Worm (Caenorhabditis elegans) whole organism, mixed stage, embryonic: ENCODE measurements around the gene F40F8.11.

Experiments
- M03D4.4 ChIP-seq: sonication (generic microtip); optimal IDR thresholded peaks from 2 replicates; lab custom pipeline; 2017; ENCODE audit warnings: mild to moderate bottlenecking, missing genetic modification characterization, missing compliant biosample characterization
- ceh-39 ChIP-seq: fragments of 150-350 bp; optimal IDR thresholded peaks from 2 replicates; lab custom pipeline; 2014; ENCODE audit warnings: missing biosample characterization, missing genetic modification characterization
- ceh-43 ChIP-seq: fragments of 200-800 bp; sonication (Bioruptor generic); optimal IDR thresholded peaks from 2 replicates; lab custom pipeline; 2018; ENCODE audit warnings: mild to moderate bottlenecking, missing genetic modification characterization, moderate library complexity, missing compliant biosample characterization
- ceh-83 ChIP-seq: fragments of 200-800 bp; sonication (Bioruptor generic); optimal IDR thresholded peaks from 2 replicates; lab custom pipeline; 2018; ENCODE audit warnings: mild to moderate bottlenecking, missing genetic modification characterization, missing compliant biosample characterization
- ces-1 ChIP-seq: fragments of 150-350 bp; optimal IDR thresholded peaks from 2 replicates; lab custom pipeline; 2014; ENCODE audit warnings: missing biosample characterization, missing genetic modification reagents, missing genetic modification characterization
- cnd-1 ChIP-seq: fragments of 200-800 bp; sonication (Bioruptor generic); optimal IDR thresholded peaks from 2 replicates; lab custom pipeline; 2018; ENCODE audit warnings: mild to moderate bottlenecking, missing genetic modification characterization, missing compliant biosample characterization
- elt-1 ChIP-seq: sonication (generic microtip); optimal IDR thresholded peaks from 2 replicates; lab custom pipeline; 2017; ENCODE audit warnings: missing genetic modification characterization, mild to moderate bottlenecking, missing compliant biosample characterization, antibody characterized with exemption, moderate library complexity, borderline replicate concordance; ENCODE audit not compliant: insufficient read depth
- elt-3 ChIP-seq: fragments of 150-350 bp; optimal IDR thresholded peaks from 2 replicates; lab custom pipeline; 2014; ENCODE audit warnings: missing biosample characterization, missing genetic modification characterization
- flh-1 ChIP-seq: fragments of 200-800 bp; sonication (Bioruptor generic); optimal IDR thresholded peaks from 2 replicates; lab custom pipeline; 2018; ENCODE audit warnings: mild to moderate bottlenecking, missing genetic modification characterization, moderate library complexity, missing compliant biosample characterization
- ham-2 ChIP-seq: fragments of 200-800 bp; sonication (Bioruptor generic); optimal IDR thresholded peaks from 2 replicates; lab custom pipeline; 2018; ENCODE audit warnings: mild to moderate bottlenecking, missing genetic modification characterization, missing compliant biosample characterization
- lin-32 ChIP-seq: fragments of 200-800 bp; sonication (Bioruptor generic); optimal IDR thresholded peaks from 2 replicates; lab custom pipeline; 2018; ENCODE audit warnings: mild to moderate bottlenecking, missing genetic modification characterization, missing compliant biosample characterization
- lsy-2 ChIP-seq: fragments of 150-350 bp; optimal IDR thresholded peaks from 2 replicates; lab custom pipeline; 2014; ENCODE audit warnings: missing biosample characterization, missing genetic modification characterization
- mab-5 ChIP-seq: fragments of 150-350 bp; optimal IDR thresholded peaks from 2 replicates; lab custom pipeline; 2014; ENCODE audit warnings: missing biosample characterization, missing genetic modification characterization
- mep-1 ChIP-seq: fragments of 150-350 bp; optimal IDR thresholded peaks from 2 replicates; lab custom pipeline; 2017; ENCODE audit warnings: missing biosample characterization, missing genetic modification reagents, missing genetic modification characterization, inconsistent platforms
- mls-2 ChIP-seq: sonication (generic microtip); optimal IDR thresholded peaks from 2 replicates; lab custom pipeline; 2016; ENCODE audit warnings: mild to moderate bottlenecking, missing genetic modification characterization, moderate library complexity, missing compliant biosample characterization
- nhr-12 ChIP-seq: fragments of 150-350 bp; optimal IDR thresholded peaks from 2 replicates; lab custom pipeline; 2014; ENCODE audit warnings: missing biosample characterization, missing genetic modification characterization
- nhr-2 ChIP-seq: fragments of 150-350 bp; optimal IDR thresholded peaks from 2 replicates; lab custom pipeline; 2014; ENCODE audit warnings: missing biosample characterization, missing genetic modification characterization
- nhr-28 ChIP-seq: fragments of 150-350 bp; optimal IDR thresholded peaks from 2 replicates; lab custom pipeline; 2014; ENCODE audit warnings: missing biosample characterization, missing genetic modification characterization
- nhr-76 ChIP-seq: sonication (generic microtip); optimal IDR thresholded peaks from 2 replicates; lab custom pipeline; 2017; ENCODE audit warnings: missing biosample characterization, missing genetic modification characterization
- pha-4 ChIP-seq: fragments of 150-350 bp; optimal IDR thresholded peaks from 2 replicates; lab custom pipeline; 2018; ENCODE audit warnings: missing biosample characterization, missing genetic modification reagents, missing genetic modification characterization
- sem-2 ChIP-seq: fragments of 200-800 bp; sonication (Bioruptor generic); optimal IDR thresholded peaks from 2 replicates; lab custom pipeline; 2018; ENCODE audit warnings: mild to moderate bottlenecking, missing genetic modification characterization, missing compliant biosample characterization
- sptf-1 ChIP-seq: sonication (generic microtip); optimal IDR thresholded peaks from 2 replicates; lab custom pipeline; 2017; ENCODE audit warnings: mild to moderate bottlenecking, missing genetic modification characterization, moderate library complexity, missing compliant biosample characterization
- tbx-8 ChIP-seq: fragments of 200-800 bp; sonication (Bioruptor generic); optimal IDR thresholded peaks from 2 replicates; lab custom pipeline; 2018; ENCODE audit warnings: mild to moderate bottlenecking, missing genetic modification characterization, moderate library complexity, missing compliant biosample characterization
- unc-62 ChIP-seq: fragments of 150-350 bp; optimal IDR thresholded peaks from 2 replicates; lab custom pipeline; 2014; ENCODE audit warnings: missing biosample characterization, missing genetic modification reagents, missing genetic modification characterization
- zip-8 ChIP-seq: fragments of 150-350 bp; optimal IDR thresholded peaks from 2 replicates; lab custom pipeline; 2014; ENCODE audit warnings: missing biosample characterization, missing genetic modification characterization

The F40F8.11 gene

ce11 chrII:11092413-11092812 is 40.0 kb downstream of the F40F8.11 start, which contains the start of gene rpl-42:
Gene rpl-42 (plus strand): TSS chrII:11092713.
- TF ChIP-seq M03D4.4 (tag; lab: Kevin White, UChicago) = no peak
- TF ChIP-seq nhr-76 = no peak
- no peak for TF ChIP-seq cnd-1
- no peak for TF ChIP-seq nhr-12

ce11 chrII:11091577-11091976 is 40.8 kb downstream of the F40F8.11 start:
- no peak for TF ChIP-seq ham-2 (GFP tag; lab: Kevin White, UChicago)
- TF ChIP-seq ces-1 (GFP tag; lab: Kevin White, UChicago) = peak; percentile 87
- TF ChIP-seq flh-1 (GFP tag; lab: Kevin White, UChicago) = no peak
- no peak for TF ChIP-seq ceh-39 (tag; lab: Kevin White, UChicago)
- TF ChIP-seq, all 35 proteins: peak for 1

ce11 chrII:11089356-11089755 is 43.0 kb downstream of the F40F8.11 start, which contains the start of gene unc-53:
Gene unc-53 (minus strand): TSS chrII:11089456.
- no peak for TF ChIP-seq nhr-28
- TF ChIP-seq mls-2 (tag; lab: Kevin White, UChicago) = no peak
- no peak for TF ChIP-seq sptf-1
- TF ChIP-seq ceh-43 (GFP tag; lab: Kevin White, UChicago) = no peak
- TF ChIP-seq sem-2 (GFP tag; lab: Kevin White, UChicago) = no peak
- no peak for TF ChIP-seq nhr-2 (tag; lab: Kevin White, UChicago)
- TF ChIP-seq elt-1 (tag; lab: Kevin White, UChicago) = no peak
- no peak for TF ChIP-seq mab-5 (tag; lab: Kevin White, UChicago)
- no peak for TF ChIP-seq unc-62 (GFP tag; lab: Kevin White, UChicago)
- no peak for TF ChIP-seq tbx-8 (GFP tag; lab: Kevin White, UChicago)
- TF ChIP-seq nhr-12 = no peak
- TF ChIP-seq pha-4 (tag; lab: Kevin White, UChicago) = no peak
- TF ChIP-seq lsy-2 (tag; lab: Kevin White, UChicago) = no peak
- TF ChIP-seq elt-3 (tag; lab: Kevin White, UChicago) = no peak
- TF ChIP-seq, all 35 proteins: peak for 0

ce11 chrII:11088137-11088536 is 44.3 kb downstream of the F40F8.11 start:
- TF ChIP-seq elt-3 (tag; lab: Kevin White, UChicago) (no peak), nhr-12 (no peak), ceh-83 (GFP tag; lab: Kevin White, UChicago) (no peak), zip-8 (tag; lab: Kevin White, UChicago) (no peak), nhr-28 (no peak), mep-1 (no peak), lsy-2 (tag; lab: Kevin White, UChicago) (no peak), ham-2 (GFP tag; lab: Kevin White, UChicago) (no peak), pha-4 (tag; lab: Kevin White, UChicago) (no peak), M03D4.4 (tag; lab: Kevin White, UChicago) (no peak), mab-5 (tag; lab: Kevin White, UChicago) (no peak), lin-32 (no peak), ces-1 (GFP tag; lab: Kevin White, UChicago) (peak; percentile 97), mls-2 (tag; lab: Kevin White, UChicago) (peak; percentile 30), cnd-1 (no peak), tbx-8 (GFP tag; lab: Kevin White, UChicago) (no peak)

- TF ChIP-seq nhr-76 (no peak), ces-1 (GFP tag; lab: Kevin White, UChicago) (peak; percentile 63)
Observed at ce11 chrII:11086770-11087169, 45.6 kb downstream of the F40F8.11 start.
